Worm (Caenorhabditis elegans): ENCODE data around the gene rpoa-49.

The rpoa-49 gene

ce11 chrII:24559-24998, 20.3 kb upstream of the rpoa-49 start, which contains the start of gene enee-1 (continued):
- TF ChIP-seq sem-4 (tag; optimal IDR thresholded peaks at IDR 0.05) = no peak
- TF ChIP-seq egl-27 (tag; optimal IDR thresholded peaks at IDR 0.05) = peak; percentile 4
- peak; percentile 97 for TF ChIP-seq unc-55 (GFP tag; optimal IDR thresholded peaks at IDR 0.05)
- TF ChIP-seq peb-1 (tag; optimal IDR thresholded peaks at IDR 0.05) = no peak
- TF ChIP-seq crh-2 (tag; optimal IDR thresholded peaks at IDR 0.05) = peak; percentile 94
- no peak for TF ChIP-seq nhr-23 (tag; optimal IDR thresholded peaks at IDR 0.05)
- TF ChIP-seq nhr-77 (tag; optimal IDR thresholded peaks at IDR 0.05) = peak; percentile 18
- TF ChIP-seq aly-2 (tag; optimal IDR thresholded peaks at IDR 0.05) = no peak
- no peak for TF ChIP-seq nhr-11 (tag; optimal IDR thresholded peaks at IDR 0.05)
- no peak for TF ChIP-seq lin-39 (tag; optimal IDR thresholded peaks at IDR 0.05)
- TF ChIP-seq mdl-1 (tag; optimal IDR thresholded peaks at IDR 0.05) = peak in 1 of 2 experiments; percentile 36
- TF ChIP-seq nhr-237 (tag; optimal IDR thresholded peaks at IDR 0.05) = no peak
- TF ChIP-seq F13H6.1 (tag; optimal IDR thresholded peaks at IDR 0.05) = peak; percentile 78
- no peak for TF ChIP-seq unc-62 (GFP tag; optimal IDR thresholded peaks at IDR 0.05)
- TF ChIP-seq Y55F3AM.14 (GFP tag; optimal IDR thresholded peaks at IDR 0.05) = no peak
- TF ChIP-seq sma-9 (GFP tag; optimal IDR thresholded peaks at IDR 0.05) = peak; percentile 90
- no peak for TF ChIP-seq sma-9 (tag; optimal IDR thresholded peaks at IDR 0.05)
- peak; percentile 89 for TF ChIP-seq nhr-25 (tag; optimal IDR thresholded peaks at IDR 0.05)
- TF ChIP-seq nhr-12 (tag; optimal IDR thresholded peaks at IDR 0.05) = no peak
- no peak for TF ChIP-seq ztf-1 (GFP tag; conservative IDR thresholded peaks at IDR 0.05)
- TF ChIP-seq sma-3 (GFP tag; optimal IDR thresholded peaks at IDR 0.05) = peak; percentile 86
- TF ChIP-seq skn-1 (tag; optimal IDR thresholded peaks at IDR 0.05) = peak; percentile 23
- TF ChIP-seq alr-1 (tag; optimal IDR thresholded peaks at IDR 0.05) = no peak
- TF ChIP-seq ceh-16 (tag; optimal IDR thresholded peaks at IDR 0.05) = peak; percentile 21
- TF ChIP-seq mab-5 (tag; optimal IDR thresholded peaks at IDR 0.05) = peak; percentile 77

- TF ChIP-seq egl-27 (tag; optimal IDR thresholded peaks at IDR 0.05) (no peak), nhr-6 (tag; optimal IDR thresholded peaks at IDR 0.05) (peak; percentile 85), nhr-25 (tag; optimal IDR thresholded peaks at IDR 0.05) (peak; percentile 53)
Measured at ce11 chrII:28283-28682, 16.6 kb upstream of the rpoa-49 start, which contains the start of gene F23F1.4. F23F1.4 (minus strand) TSS chrII:28423.

ce11 chrII:29578-29977, 15.3 kb upstream of the rpoa-49 start:
- TF ChIP-seq ama-1 (optimal IDR thresholded peaks at IDR 0.05) (no peak), nhr-6 (tag; optimal IDR thresholded peaks at IDR 0.05) (peak; percentile 91)

ce11 chrII:31521-31920, 13.3 kb upstream of the rpoa-49 start, which contains the start of the genes F23F1.5 and fbxc-54:
F23F1.5 (minus strand) TSS chrII:31584.
fbxc-54 (plus strand) TSS chrII:31719.
- TF ChIP-seq crh-2 (tag; optimal IDR thresholded peaks at IDR 0.05) (peak; percentile 15), elt-1 (tag; optimal IDR thresholded peaks at IDR 0.05) (no peak), lsy-2 (tag; optimal IDR thresholded peaks at IDR 0.05) (peak in 1 of 2 experiments; percentile 54), C34F6.9 (tag; optimal IDR thresholded peaks at IDR 0.05) (peak; percentile 49), alr-1 (tag; optimal IDR thresholded peaks at IDR 0.05) (no peak), unc-62 (GFP tag; optimal IDR thresholded peaks at IDR 0.05) (no peak), nhr-6 (tag; optimal IDR thresholded peaks at IDR 0.05) (peak; percentile 88), mab-5 (tag; optimal IDR thresholded peaks at IDR 0.05) (no peak), F13H6.1 (tag; optimal IDR thresholded peaks at IDR 0.05) (no peak), ztf-4 (tag; optimal IDR thresholded peaks at IDR 0.05) (no peak), unc-55 (GFP tag; optimal IDR thresholded peaks at IDR 0.05) (peak; percentile 80), nhr-23 (tag; optimal IDR thresholded peaks at IDR 0.05) (no peak), nhr-129 (tag; optimal IDR thresholded peaks at IDR 0.05) (peak; percentile 19)

DNA sequence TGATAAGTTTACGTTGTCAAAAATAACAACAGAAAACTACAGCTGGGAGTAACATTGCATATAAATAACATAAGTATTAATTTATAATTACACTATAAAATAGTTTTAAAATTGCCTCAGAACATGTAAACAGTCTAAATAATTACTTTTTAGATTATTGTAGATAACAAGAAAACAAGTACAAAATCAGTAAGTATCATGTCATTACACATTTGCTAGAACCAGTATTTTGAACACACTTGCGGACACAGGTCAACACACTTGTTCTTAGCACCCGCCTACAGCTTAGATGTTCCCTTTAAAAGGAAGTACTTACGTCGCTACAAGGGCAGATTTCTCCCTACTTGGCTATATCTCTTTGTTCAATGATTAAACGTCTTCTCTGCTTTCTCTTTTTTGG, 10.9 kb upstream of the rpoa-49 start, which contains the start of gene F23F1.2:
F23F1.2 (plus strand) TSS at position 301 of the 400 bp plus-strand sequence.
- TF ChIP-seq ztf-4 (tag; optimal IDR thresholded peaks at IDR 0.05) (no peak), nhr-237 (tag; optimal IDR thresholded peaks at IDR 0.05) (no peak), nhr-6 (tag; optimal IDR thresholded peaks at IDR 0.05) (no peak)

DNA sequence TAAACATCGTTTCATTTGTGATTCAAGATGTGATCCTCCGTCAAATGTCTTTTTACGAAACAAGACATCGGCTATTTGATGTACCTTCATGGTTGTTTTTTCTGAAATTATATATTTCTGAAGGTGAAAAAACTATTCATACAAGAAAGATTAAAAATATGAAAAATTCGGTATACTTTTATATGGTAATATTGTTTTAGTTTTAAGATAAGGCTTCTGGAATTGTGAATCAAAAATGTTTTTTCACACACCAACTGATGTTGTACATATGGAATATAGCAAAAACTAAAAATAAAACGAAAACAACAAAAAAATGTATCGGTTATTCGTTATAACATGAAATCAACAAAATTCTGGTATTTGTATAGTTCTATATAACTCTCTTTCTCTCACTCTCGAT, 7.6 kb upstream of the rpoa-49 start, which contains the start of gene F23F1.6:
F23F1.6 (minus strand) TSS at position 101 of the 400 bp plus-strand sequence.
- TF ChIP-seq nhr-11 (tag; optimal IDR thresholded peaks at IDR 0.05) = no peak
- TF ChIP-seq mbf-1 (tag; optimal IDR thresholded peaks at IDR 0.05) = no peak
- TF ChIP-seq sma-3 (GFP tag; optimal IDR thresholded peaks at IDR 0.05) = no peak
- TF ChIP-seq nhr-6 (tag; optimal IDR thresholded peaks at IDR 0.05) = no peak
- TF ChIP-seq ztf-11 (tag; optimal IDR thresholded peaks at IDR 0.05) = no peak
- TF ChIP-seq sma-9 (GFP tag; optimal IDR thresholded peaks at IDR 0.05) = no peak
- no peak for TF ChIP-seq sma-9 (tag; optimal IDR thresholded peaks at IDR 0.05)
- TF ChIP-seq egl-27 (tag; optimal IDR thresholded peaks at IDR 0.05) = no peak
- TF ChIP-seq zag-1 (tag; optimal IDR thresholded peaks at IDR 0.05) = no peak
- TF ChIP-seq aly-2 (tag; optimal IDR thresholded peaks at IDR 0.05) = no peak
- TF ChIP-seq nhr-12 (tag; optimal IDR thresholded peaks at IDR 0.05) = no peak
- no peak for TF ChIP-seq skn-1 (tag; optimal IDR thresholded peaks at IDR 0.05)
- TF ChIP-seq unc-39 (tag; optimal IDR thresholded peaks at IDR 0.05) = no peak
- TF ChIP-seq nhr-77 (tag; optimal IDR thresholded peaks at IDR 0.05) = no peak
- TF ChIP-seq C34F6.9 (tag; optimal IDR thresholded peaks at IDR 0.05) = no peak
- TF ChIP-seq F13H6.1 (tag; optimal IDR thresholded peaks at IDR 0.05) = no peak
- no peak for TF ChIP-seq unc-62 (GFP tag; optimal IDR thresholded peaks at IDR 0.05)
